Fruit fly (Drosophila melanogaster): ENCODE data around the gene CG9922.

dm6 chr3R:13997762-13998161 is 38.4 kb downstream of the CG9922 start:
- no peak for TF ChIP-seq her (GFP tag; optimal IDR thresholded peaks at IDR 0.05)
- TF ChIP-seq gce (GFP tag; IDR thresholded peaks at IDR 0.05): no peak
- TF ChIP-seq chinmo (GFP tag; IDR thresholded peaks at IDR 0.05; ENCODE audit: partially characterized antibody): 0 out of 4 replicates have a peak, but pooled peaks have one; percentile 52
- no peak for TF ChIP-seq psq (GFP tag; optimal IDR thresholded peaks at IDR 0.05)
- peak; percentile 1 for TF ChIP-seq zfh2 (GFP tag; optimal IDR thresholded peaks at IDR 0.05)
- TF ChIP-seq CG4617 (GFP tag; optimal IDR thresholded peaks at IDR 0.05; ENCODE audit: borderline replicate concordance): no peak
- no peak for TF ChIP-seq inv (GFP tag; IDR thresholded peaks at IDR 0.05; ENCODE audit: partially characterized antibody)
- TF ChIP-seq Gug (GFP tag; IDR thresholded peaks at IDR 0.05): no peak
- no peak for TF ChIP-seq br (optimal IDR thresholded peaks at IDR 0.05)
- TF ChIP-seq CG8388 (GFP tag; optimal IDR thresholded peaks at IDR 0.05): no peak
- TF ChIP-seq CG5180 (GFP tag; optimal IDR thresholded peaks at IDR 0.05): no peak
- no peak for TF ChIP-seq CG14965 (GFP tag; optimal IDR thresholded peaks at IDR 0.05; ENCODE audit: borderline replicate concordance)
